Fruit fly (Drosophila melanogaster): ENCODE data around the gene Hr83.

DNA sequence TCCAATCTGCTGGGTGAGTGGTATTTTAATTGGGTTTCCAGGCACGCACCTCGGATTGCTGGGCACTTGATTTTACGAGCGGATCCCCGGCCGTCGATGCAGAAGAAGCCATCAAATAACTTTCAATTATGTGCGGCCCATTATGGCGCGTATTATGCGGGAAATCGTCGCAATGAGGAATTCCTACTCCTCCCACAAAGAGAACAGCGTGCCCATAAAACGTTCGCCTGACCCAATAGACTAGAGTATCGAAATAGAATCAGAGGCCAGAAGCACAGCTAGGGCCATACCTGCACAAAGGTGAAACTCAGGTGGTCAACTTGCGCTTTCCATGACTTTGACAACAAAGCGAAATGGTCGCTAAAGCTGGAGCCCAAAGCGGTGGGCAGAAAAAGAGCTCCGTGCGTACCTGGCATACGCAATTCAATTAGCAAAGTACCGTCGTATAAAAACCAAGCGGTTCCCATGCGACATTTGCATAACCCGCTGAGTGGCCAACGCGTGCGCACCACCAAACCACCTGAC, 19.2 kb upstream of the Hr83 start, which contains the start of gene Osi18:
- no peak for TF ChIP-seq CG12768 (GFP tag; optimal IDR thresholded peaks at IDR 0.05)
- no peak for TF ChIP-seq CG33017 (tag; optimal IDR thresholded peaks at IDR 0.05)

All from whole organism, adult.